Worm (Caenorhabditis elegans) whole organism, young adult: Measurements from ENCODE around the gene nduv-3.

ENCODE experiments used
- lir-1 ChIP-seq: fragments of 200-800 bp; sonication (Bioruptor generic); conservative IDR thresholded peaks from 2 replicates; pipeline ENCODE4 v1.3.6; 2022; ENCODE audit warnings: missing genetic modification reagents, missing genetic modification characterization, missing compliant biosample characterization
- pha-4 ChIP-seq: fragments of 150-350 bp; sonication (generic microtip); optimal IDR thresholded peaks from 2 replicates; lab custom pipeline; 2014; ENCODE audit warnings: missing biosample characterization, missing genetic modification reagents, missing genetic modification characterization

ce11 chrIV:2602862-2603189 lies 38.3 kb upstream of the nduv-3 start:
- TF ChIP-seq pha-4 (tag; lab: Kevin White, UChicago) (no peak), lir-1 (no peak)
